Worm (Caenorhabditis elegans) whole organism, L1 larva: ENCODE results near the gene lin-1.

Experiments
- C04F5.9 ChIP-seq: sonication (generic microtip); optimal IDR thresholded peaks from 2 replicates; lab custom pipeline; 2016; ENCODE audit warnings: missing genetic modification characterization, missing compliant biosample characterization
- C16A3.4 ChIP-seq: fragments of 150-350 bp; optimal IDR thresholded peaks from 2 replicates; lab custom pipeline; 2014; ENCODE audit warnings: missing biosample characterization, missing genetic modification characterization
- Y116A8C.19 ChIP-seq: sonication (generic microtip); optimal IDR thresholded peaks from 2 replicates; lab custom pipeline; 2016; ENCODE audit warnings: missing compliant biosample characterization, missing genetic modification characterization, borderline replicate concordance
- aha-1 ChIP-seq: fragments of 150-350 bp; optimal IDR thresholded peaks from 2 replicates; lab custom pipeline; 2014; ENCODE audit warnings: missing biosample characterization, missing genetic modification characterization
- aly-2 ChIP-seq: fragments of 150-350 bp; optimal IDR thresholded peaks from 2 replicates; lab custom pipeline; 2014; ENCODE audit warnings: missing biosample characterization, missing genetic modification characterization
- ceh-63 ChIP-seq: fragments of 200-800 bp; sonication (Bioruptor generic); optimal IDR thresholded peaks from 2 replicates; lab custom pipeline; 2018; ENCODE audit warnings: mild to moderate bottlenecking, missing genetic modification characterization, missing compliant biosample characterization
- ceh-8 ChIP-seq: fragments of 200-800 bp; sonication (Bioruptor generic); optimal IDR thresholded peaks from 2 replicates; lab custom pipeline; 2018; ENCODE audit warnings: mild to moderate bottlenecking, missing genetic modification characterization, moderate library complexity, missing compliant biosample characterization
- ceh-90 ChIP-seq: sonication (generic microtip); optimal IDR thresholded peaks from 2 replicates; lab custom pipeline; 2016; ENCODE audit warnings: missing genetic modification characterization, missing compliant biosample characterization
- dpl-1 ChIP-seq, 3 experiments: fragments of 150-350 bp in 2 of 3; sonication (generic microtip) in 1 of 3; optimal IDR thresholded peaks; 2 replicates each; lab custom pipeline; 2014 to 2017; ENCODE audit warnings: missing biosample characterization in 3 of 3, missing genetic modification characterization in 3 of 3, missing genetic modification reagents in 3 of 3
- dsc-1 ChIP-seq: sonication (generic microtip); optimal IDR thresholded peaks from 2 replicates; lab custom pipeline; 2016; ENCODE audit warnings: mild to moderate bottlenecking, missing genetic modification characterization, missing compliant biosample characterization
- egl-13 ChIP-seq: sonication (generic microtip); optimal IDR thresholded peaks from 2 replicates; lab custom pipeline; 2016; ENCODE audit warnings: missing genotype, missing genetic modification reagents, missing genetic modification characterization, missing compliant biosample characterization
- elt-2 ChIP-seq: sonication (generic microtip); optimal IDR thresholded peaks from 2 replicates; lab custom pipeline; 2016; ENCODE audit warnings: missing genetic modification characterization, mild to moderate bottlenecking, inconsistent platforms, missing compliant biosample characterization, missing genetic modification reagents
- grh-1 ChIP-seq: fragments of 200-800 bp; sonication (Bioruptor generic); IDR thresholded peaks from 2 replicates; pipeline ENCODE4 v1.3.6; 2022; ENCODE audit warnings: missing genetic modification reagents, missing genetic modification characterization, missing compliant biosample characterization
- hlh-17 ChIP-seq: fragments of 200-800 bp; sonication (Bioruptor generic); optimal IDR thresholded peaks from 2 replicates; lab custom pipeline; 2018; ENCODE audit warnings: missing genetic modification characterization, mild to moderate bottlenecking, missing compliant biosample characterization, moderate library complexity, borderline replicate concordance
- hlh-4 ChIP-seq: sonication (generic microtip); optimal IDR thresholded peaks from 2 replicates; lab custom pipeline; 2016; ENCODE audit warnings: mild to moderate bottlenecking, missing genetic modification characterization, missing compliant biosample characterization
- jun-1 ChIP-seq: fragments of 150-350 bp; optimal IDR thresholded peaks from 2 replicates; lab custom pipeline; 2014; ENCODE audit warnings: missing biosample characterization, missing genetic modification reagents, missing genetic modification characterization
- lin-13 ChIP-seq: fragments of 150-350 bp; optimal IDR thresholded peaks from 2 replicates; lab custom pipeline; 2014; ENCODE audit warnings: missing biosample characterization, missing genetic modification reagents, missing genetic modification characterization
- lin-14 ChIP-seq: fragments of 200-800 bp; sonication (Bioruptor generic); optimal IDR thresholded peaks from 2 replicates; lab custom pipeline; 2018; ENCODE audit warnings: mild to moderate bottlenecking, missing genetic modification characterization, moderate library complexity, missing compliant biosample characterization
- lin-15B ChIP-seq: fragments of 150-350 bp; sonication (generic microtip); optimal IDR thresholded peaks from 3 replicates; lab custom pipeline; 2014; ENCODE audit warnings: missing biosample characterization, missing genetic modification characterization
- lin-39 ChIP-seq: fragments of 150-350 bp; optimal IDR thresholded peaks from 2 replicates; lab custom pipeline; 2014; ENCODE audit warnings: missing biosample characterization, missing genetic modification reagents, missing genetic modification characterization
- lir-3 ChIP-seq: sonication (generic microtip); optimal IDR thresholded peaks from 2 replicates; lab custom pipeline; 2016; ENCODE audit warnings: mild to moderate bottlenecking, missing genetic modification characterization, moderate library complexity, missing compliant biosample characterization; ENCODE audit not compliant: poor library complexity
- lsy-2 ChIP-seq, 2 experiments: fragments of 150-350 bp; optimal IDR thresholded peaks; 2 replicates each; lab custom pipeline; 2014; ENCODE audit warnings: missing biosample characterization in 2 of 2, missing genetic modification characterization in 2 of 2
- mdl-1 ChIP-seq, 2 experiments: fragments of 150-350 bp; optimal IDR thresholded peaks; 2 replicates each; lab custom pipeline; 2014 to 2017; ENCODE audit warnings: missing biosample characterization in 2 of 2, missing genetic modification characterization in 2 of 2, inconsistent platforms in 1 of 2
- mef-2 ChIP-seq: fragments of 150-350 bp; optimal IDR thresholded peaks from 2 replicates; lab custom pipeline; 2014; ENCODE audit warnings: missing biosample characterization, missing genetic modification characterization
- mep-1 ChIP-seq: fragments of 150-350 bp; optimal IDR thresholded peaks from 2 replicates; lab custom pipeline; 2014; ENCODE audit warnings: missing biosample characterization, missing genetic modification characterization
- nhr-11 ChIP-seq: fragments of 150-350 bp; optimal IDR thresholded peaks from 2 replicates; lab custom pipeline; 2014; ENCODE audit warnings: missing biosample characterization, missing genetic modification characterization
- nhr-19 ChIP-seq: fragments of 200-800 bp; sonication (Bioruptor generic); conservative IDR thresholded peaks from 2 replicates; pipeline ENCODE4 v1.3.6; 2022; ENCODE audit warnings: missing genetic modification characterization, missing compliant biosample characterization
- nhr-20 ChIP-seq: sonication (generic microtip); optimal IDR thresholded peaks from 2 replicates; lab custom pipeline; 2016; ENCODE audit warnings: mild to moderate bottlenecking, missing genetic modification characterization, missing compliant biosample characterization
- nhr-28 ChIP-seq: fragments of 150-350 bp; optimal IDR thresholded peaks from 2 replicates; lab custom pipeline; 2014; ENCODE audit warnings: missing biosample characterization, missing genetic modification characterization
- nhr-47 ChIP-seq: sonication (generic microtip); optimal IDR thresholded peaks from 2 replicates; lab custom pipeline; 2016; ENCODE audit warnings: mild to moderate bottlenecking, missing genetic modification characterization, moderate library complexity, missing compliant biosample characterization
- nhr-71 ChIP-seq: sonication (generic microtip); optimal IDR thresholded peaks from 2 replicates; lab custom pipeline; 2016; ENCODE audit warnings: mild to moderate bottlenecking, missing genetic modification characterization, moderate library complexity, missing compliant biosample characterization
- nhr-84 ChIP-seq: sonication (generic microtip); optimal IDR thresholded peaks from 2 replicates; lab custom pipeline; 2017; ENCODE audit warnings: missing biosample characterization, missing genetic modification characterization
- nhr-85 ChIP-seq: sonication (generic microtip); peaks from one replicate; lab custom pipeline; 2016; ENCODE audit warnings: missing genetic modification characterization, inconsistent platforms, missing compliant biosample characterization
- nhr-90 ChIP-seq: sonication (generic microtip); optimal IDR thresholded peaks from 2 replicates; lab custom pipeline; 2016; ENCODE audit warnings: mild to moderate bottlenecking, missing genetic modification characterization, missing compliant biosample characterization; ENCODE audit not compliant: poor library complexity
- pag-3 ChIP-seq: sonication (generic microtip); optimal IDR thresholded peaks from 2 replicates; lab custom pipeline; 2017; ENCODE audit warnings: missing genetic modification characterization, mild to moderate bottlenecking, missing compliant biosample characterization, antibody characterized with exemption, borderline replicate concordance; ENCODE audit not compliant: insufficient read depth
- pax-3 ChIP-seq: fragments of 200-800 bp; sonication (Bioruptor generic); optimal IDR thresholded peaks from 2 replicates; lab custom pipeline; 2018; ENCODE audit warnings: mild to moderate bottlenecking, missing genetic modification characterization, moderate library complexity, missing compliant biosample characterization
- rnt-1 ChIP-seq: sonication (generic microtip); optimal IDR thresholded peaks from 2 replicates; lab custom pipeline; 2016; ENCODE audit warnings: mild to moderate bottlenecking, missing genetic modification characterization, moderate library complexity, missing compliant biosample characterization
- snpc-4 ChIP-seq: fragments of 150-350 bp; optimal IDR thresholded peaks from 2 replicates; lab custom pipeline; 2014; ENCODE audit warnings: missing biosample characterization, missing genetic modification characterization
- sptf-1 ChIP-seq: fragments of 150-350 bp; optimal IDR thresholded peaks from 2 replicates; lab custom pipeline; 2014; ENCODE audit warnings: missing biosample characterization, missing genetic modification characterization
- swsn-7 ChIP-seq: sonication (generic microtip); optimal IDR thresholded peaks from 2 replicates; lab custom pipeline; 2016; ENCODE audit warnings: missing genetic modification characterization, missing compliant biosample characterization
- tlp-1 ChIP-seq: fragments of 150-350 bp; optimal IDR thresholded peaks from 2 replicates; lab custom pipeline; 2014; ENCODE audit warnings: missing biosample characterization, missing genetic modification characterization
- unc-130 ChIP-seq: fragments of 150-350 bp; optimal IDR thresholded peaks from 2 replicates; lab custom pipeline; 2017; ENCODE audit warnings: missing biosample characterization, missing genetic modification characterization, inconsistent platforms
- unc-30 ChIP-seq: sonication (generic microtip); optimal IDR thresholded peaks from 2 replicates; lab custom pipeline; 2017; ENCODE audit warnings: missing biosample characterization, missing genetic modification characterization
- unc-62 ChIP-seq: fragments of 150-350 bp; optimal IDR thresholded peaks from 2 replicates; lab custom pipeline; 2014; ENCODE audit warnings: missing biosample characterization, missing genetic modification reagents, missing genetic modification characterization
- unc-86 ChIP-seq: sonication (generic microtip); optimal IDR thresholded peaks from 2 replicates; lab custom pipeline; 2016; ENCODE audit warnings: missing genetic modification characterization, missing compliant biosample characterization
- vab-15 ChIP-seq: sonication (generic microtip); optimal IDR thresholded peaks from 2 replicates; lab custom pipeline; 2017; ENCODE audit warnings: missing genotype, mild to moderate bottlenecking, missing genetic modification characterization, missing compliant biosample characterization
- zag-1 ChIP-seq: fragments of 150-350 bp; optimal IDR thresholded peaks from 2 replicates; lab custom pipeline; 2014; ENCODE audit warnings: missing biosample characterization, missing genetic modification characterization
- ztf-4 ChIP-seq: fragments of 150-350 bp; optimal IDR thresholded peaks from 2 replicates; lab custom pipeline; 2014; ENCODE audit warnings: missing biosample characterization, missing genetic modification characterization

Gene lin-1

DNA sequence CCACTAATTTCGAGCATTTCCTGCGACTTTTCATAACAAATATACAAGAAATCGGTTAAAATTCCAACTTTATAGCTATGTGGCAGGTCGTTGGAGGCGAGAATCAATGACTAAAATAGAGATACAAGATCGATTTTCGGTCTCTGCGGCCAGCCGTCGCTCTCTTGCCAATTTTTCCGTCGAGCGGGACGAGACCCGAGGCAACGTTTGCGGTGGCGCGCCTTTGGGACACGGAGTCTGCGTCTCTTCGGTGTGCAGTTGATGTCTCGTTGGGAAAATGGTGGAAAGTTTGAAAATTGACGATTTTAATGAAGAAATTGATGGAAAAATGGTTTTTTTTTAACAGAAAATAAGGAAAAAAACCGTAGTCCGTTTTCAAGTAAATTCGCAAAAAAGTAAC is 16.7 kb upstream of the lin-1 start (continued):
- no peak for TF ChIP-seq C04F5.9 (tag; lab: Kevin White, UChicago)
- peak; percentile 31 for TF ChIP-seq swsn-7
- no peak for TF ChIP-seq Y116A8C.19 (tag; lab: Kevin White, UChicago)
- no peak for TF ChIP-seq elt-2 (tag; lab: Kevin White, UChicago)
- no peak for TF ChIP-seq ceh-8 (GFP tag; lab: Kevin White, UChicago)
- peak; percentile 83 for TF ChIP-seq lin-14 (GFP tag; lab: Kevin White, UChicago)
- TF ChIP-seq nhr-19 (GFP tag; lab: Robert Waterston, UW): no peak
- no peak for TF ChIP-seq unc-62
- TF ChIP-seq nhr-90 (tag; lab: Kevin White, UChicago): no peak
- TF ChIP-seq nhr-47: peak; percentile 43
- TF ChIP-seq ztf-4: no peak
- TF ChIP-seq mdl-1 (tag; optimal IDR thresholded peaks at IDR 0.05; lab: Kevin White, UChicago): peak in 1 of 2 experiments; percentile 29
- TF ChIP-seq hlh-17 (GFP tag; lab: Kevin White, UChicago): no peak
- no peak for TF ChIP-seq ceh-63 (GFP tag; lab: Kevin White, UChicago)
- TF ChIP-seq aha-1 (tag; lab: Kevin White, UChicago): no peak
- no peak for TF ChIP-seq unc-30
- no peak for TF ChIP-seq nhr-11 (tag; lab: Kevin White, UChicago)
- TF ChIP-seq nhr-28 (tag; lab: Kevin White, UChicago): no peak
- TF ChIP-seq C16A3.4 (tag; lab: Kevin White, UChicago): peak; percentile 42
- TF ChIP-seq pag-3 (tag; lab: Kevin White, UChicago): no peak
- no peak for TF ChIP-seq grh-1 (GFP tag; lab: Robert Waterston, UW)
- peak; percentile 74 for TF ChIP-seq nhr-71
- no peak for TF ChIP-seq lir-3
- no peak for TF ChIP-seq pax-3
- TF ChIP-seq lin-13 (GFP tag; lab: Kevin White, UChicago): peak; percentile 19
- TF ChIP-seq vab-15: no peak
- peak; percentile 79 for TF ChIP-seq lin-15B
- no peak for TF ChIP-seq zag-1 (tag; lab: Kevin White, UChicago)
- no peak for TF ChIP-seq hlh-4 (tag; lab: Kevin White, UChicago)
- TF ChIP-seq dsc-1 (tag; lab: Kevin White, UChicago): no peak
- TF ChIP-seq mep-1 (tag; lab: Kevin White, UChicago): peak; percentile 16
- no peak for TF ChIP-seq aly-2 (tag; lab: Kevin White, UChicago)
- no peak for TF ChIP-seq snpc-4 (tag; lab: Kevin White, UChicago)
- TF ChIP-seq lin-39 (tag; lab: Kevin White, UChicago): no peak
- no peak for TF ChIP-seq egl-13 (tag; lab: Kevin White, UChicago)
- TF ChIP-seq jun-1: no peak
- TF ChIP-seq sptf-1 (tag; lab: Kevin White, UChicago): no peak
- no peak for TF ChIP-seq nhr-85
- no peak for TF ChIP-seq unc-130 (tag; lab: Kevin White, UChicago)
- peak; percentile 53 to 81 (median 75) for TF ChIP-seq dpl-1 (GFP tag; optimal IDR thresholded peaks at IDR 0.05; lab: Kevin White, UChicago)
- TF ChIP-seq nhr-20 (tag; lab: Kevin White, UChicago): peak; percentile 52
- no peak for TF ChIP-seq ceh-90 (tag; lab: Kevin White, UChicago)
- no peak for TF ChIP-seq tlp-1 (tag; lab: Kevin White, UChicago)
- no peak for TF ChIP-seq nhr-84 (tag; lab: Kevin White, UChicago)
- no peak for TF ChIP-seq mef-2 (tag; lab: Kevin White, UChicago)
- TF ChIP-seq rnt-1 (tag; lab: Kevin White, UChicago): peak; percentile 41
- TF ChIP-seq unc-86 (tag; lab: Kevin White, UChicago): no peak
- peak; percentile 26 to 69 for TF ChIP-seq lsy-2 (tag; optimal IDR thresholded peaks at IDR 0.05; lab: Kevin White, UChicago)
